Fruit fly (Drosophila melanogaster) whole organism, pupa: ENCODE data around the gene aub.

Experiments
- CG10348 ChIP-seq: fragments of 200-800 bp; sonication (Bioruptor generic); IDR thresholded peaks from 2 replicates; pipeline ENCODE4 v1.3.6; 2022; ENCODE audit warnings: missing biosample characterization, missing genetic modification characterization
- CG12605 ChIP-seq: fragments of 200-800 bp; sonication (Bioruptor generic); IDR thresholded peaks from 2 replicates; pipeline ENCODE4 v1.3.6; 2022; ENCODE audit warnings: missing biosample characterization, missing genetic modification characterization
- EcR ChIP-seq: fragments of 200-800 bp; sonication (Bioruptor generic); optimal IDR thresholded peaks from 3 replicates; lab custom pipeline; 2019; ENCODE audit warnings: missing biosample characterization, missing genetic modification characterization, mild to moderate bottlenecking, moderate library complexity, missing genetic modification reagents
- Pif1B ChIP-seq: fragments of 200-800 bp; sonication (Bioruptor generic); optimal IDR thresholded peaks from 3 replicates; lab custom pipeline; 2016; ENCODE audit warnings: missing biosample characterization, missing genetic modification characterization

DNA sequence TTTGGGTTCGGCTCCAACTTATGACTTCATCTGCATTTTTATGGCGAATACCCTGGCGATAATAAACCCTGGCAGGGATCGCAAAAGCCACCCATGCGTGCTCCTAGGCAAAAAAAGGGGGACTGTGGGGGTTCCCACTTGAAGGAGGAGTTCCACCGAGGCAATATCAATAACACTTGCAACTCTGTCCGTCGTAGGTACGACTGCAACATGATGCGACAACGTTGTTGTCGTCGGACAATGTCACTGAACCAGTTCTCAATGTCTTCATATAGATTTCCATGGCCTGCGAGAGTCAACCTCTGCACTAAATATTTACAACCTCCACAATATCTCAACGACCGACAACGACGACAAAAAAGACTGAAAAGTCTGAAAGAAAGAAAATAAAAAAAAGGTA lies 25.9 kb upstream of the aub start:
- TF ChIP-seq CG12605 (no peak), CG10348 (GFP tag; lab: Robert Waterston, UW) (no peak), EcR (GFP tag; lab: Kevin White, UChicago) (peak; percentile 84), Pif1B (no peak)
